Fruit fly (Drosophila melanogaster): ENCODE results near the gene CG7857.

CG7857 gene

dm6 chr3L:15537916-15538581 lies 33.4 kb upstream of the CG7857 start (continued):
- TF ChIP-seq NC2β (GFP tag; optimal IDR thresholded peaks at IDR 0.05): no peak
- TF ChIP-seq CG13296 (GFP tag; optimal IDR thresholded peaks at IDR 0.05): peak; percentile 62
- peak; percentile 75 for TF ChIP-seq Sox100B (GFP tag; optimal IDR thresholded peaks at IDR 0.05)
- TF ChIP-seq Elba2 (GFP tag; optimal IDR thresholded peaks at IDR 0.05): no peak
- TF ChIP-seq CG1603 (tag; optimal IDR thresholded peaks at IDR 0.05): no peak
- TF ChIP-seq Side (GFP tag; optimal IDR thresholded peaks at IDR 0.05): no peak
- no peak for TF ChIP-seq z (GFP tag; IDR thresholded peaks at IDR 0.05)
- peak; percentile 1 for TF ChIP-seq jumu (GFP tag; optimal IDR thresholded peaks at IDR 0.05)
- TF ChIP-seq pfk (GFP tag; optimal IDR thresholded peaks at IDR 0.05): no peak
- no peak for TF ChIP-seq repo (GFP tag; optimal IDR thresholded peaks at IDR 0.05)
- peak; percentile 73; the same call in 2 of the 3 replicates for TF ChIP-seq CG11695 (GFP tag; IDR thresholded peaks at IDR 0.05)
- TF ChIP-seq nmo (GFP tag; optimal IDR thresholded peaks at IDR 0.05): peak; percentile 88
- no peak for TF ChIP-seq CG15073 (GFP tag; optimal IDR thresholded peaks at IDR 0.05)
- TF ChIP-seq B-H2 (GFP tag; optimal IDR thresholded peaks at IDR 0.05): no peak
- no peak for TF ChIP-seq CG16813 (GFP tag; IDR thresholded peaks at IDR 0.05; ENCODE audit: partially characterized antibody)
- TF ChIP-seq Adf1 (GFP tag; IDR thresholded peaks at IDR 0.05): no peak
- peak; percentile 82 for TF ChIP-seq dmrt99B (tag; optimal IDR thresholded peaks at IDR 0.05)
- TF ChIP-seq Neu2 (GFP tag; optimal IDR thresholded peaks at IDR 0.05; ENCODE audit: borderline replicate concordance): no peak
- no peak for TF ChIP-seq ro (GFP tag; IDR thresholded peaks at IDR 0.05)
- no peak for TF ChIP-seq pita (GFP tag; optimal IDR thresholded peaks at IDR 0.05)
- no peak for TF ChIP-seq insv (GFP tag; optimal IDR thresholded peaks at IDR 0.05)
- peak; percentile 71 for TF ChIP-seq CG13424 (tag; optimal IDR thresholded peaks at IDR 0.05)
- no peak for TF ChIP-seq ken (GFP tag; IDR thresholded peaks at IDR 0.05)
- TF ChIP-seq Hsf (GFP tag; optimal IDR thresholded peaks at IDR 0.05): peak; percentile 67
- TF ChIP-seq CG33557 (GFP tag; optimal IDR thresholded peaks at IDR 0.05): peak; percentile 46
- peak; percentile 45 for TF ChIP-seq mam (GFP tag; optimal IDR thresholded peaks at IDR 0.05)
- TF ChIP-seq dan (GFP tag; IDR thresholded peaks at IDR 0.05): no peak
- peak; percentile 32 for TF ChIP-seq NfI (GFP tag; optimal IDR thresholded peaks at IDR 0.05)
- TF ChIP-seq kni (GFP tag; optimal IDR thresholded peaks at IDR 0.05): no peak
- no peak for TF ChIP-seq lov (optimal IDR thresholded peaks at IDR 0.05)
- no peak for TF ChIP-seq lov (GFP tag; IDR thresholded peaks at IDR 0.05)
- TF ChIP-seq emc (GFP tag; optimal IDR thresholded peaks at IDR 0.05): no peak
- no peak for TF ChIP-seq Ets97D (GFP tag; optimal IDR thresholded peaks at IDR 0.05)
- no peak for TF ChIP-seq fd64A (GFP tag; optimal IDR thresholded peaks at IDR 0.05)
- TF ChIP-seq chinmo (GFP tag; IDR thresholded peaks at IDR 0.05; ENCODE audit: partially characterized antibody): 0 out of 4 replicates have a peak, but pooled peaks have one; percentile 42
- TF ChIP-seq pb (GFP tag; optimal IDR thresholded peaks at IDR 0.05): no peak
- peak; percentile 60 for TF ChIP-seq CG6254 (GFP tag; optimal IDR thresholded peaks at IDR 0.05)
- peak; percentile 74 for TF ChIP-seq zen (tag; optimal IDR thresholded peaks at IDR 0.05)
- TF ChIP-seq CG10654 (GFP tag; optimal IDR thresholded peaks at IDR 0.05): peak; percentile 33
- TF ChIP-seq gfzf (GFP tag; optimal IDR thresholded peaks at IDR 0.05): no peak
- no peak for TF ChIP-seq CG11085 (GFP tag; IDR thresholded peaks at IDR 0.05)
- peak; percentile 55 for TF ChIP-seq CG3407 (GFP tag; optimal IDR thresholded peaks at IDR 0.05)
- no peak for TF ChIP-seq pan (optimal IDR thresholded peaks at IDR 0.05)
- peak in 1 of 2 experiments; percentile 66 for TF ChIP-seq pan (GFP tag; optimal IDR thresholded peaks at IDR 0.05 in 1 of 2, IDR thresholded peaks at IDR 0.05 in 1 of 2)
- TF ChIP-seq zfh1 (GFP tag; IDR thresholded peaks at IDR 0.05): no peak
- TF ChIP-seq odd (GFP tag; optimal IDR thresholded peaks at IDR 0.05): peak; percentile 65
- no peak for TF ChIP-seq CG17612 (GFP tag; IDR thresholded peaks at IDR 0.05)
- TF ChIP-seq Awh (GFP tag; IDR thresholded peaks at IDR 0.05): 0 out of 2 replicates have a peak, but pooled peaks have one; percentile 16
- peak; percentile 14 for TF ChIP-seq CG15514 (GFP tag; optimal IDR thresholded peaks at IDR 0.05)
- peak; percentile 35 for TF ChIP-seq Spps (tag; optimal IDR thresholded peaks at IDR 0.05)
